Worm (Caenorhabditis elegans) whole organism, midembryonic: ENCODE results near the gene Y69E1A.1.

ENCODE experiments used
- T22C8.4 ChIP-seq: fragments of 200-800 bp; sonication (Bioruptor generic); IDR thresholded peaks from 2 replicates; pipeline ENCODE4 v1.3.6; 2022; ENCODE audit warnings: missing genetic modification characterization, missing compliant biosample characterization
- flt-1 ChIP-seq: fragments of 200-800 bp; sonication (Bioruptor generic); IDR thresholded peaks from 2 replicates; pipeline ENCODE4 v1.3.6; 2022; ENCODE audit warnings: missing genetic modification characterization, missing compliant biosample characterization
- klf-2 ChIP-seq: fragments of 200-800 bp; sonication (Bioruptor generic); conservative IDR thresholded peaks from 2 replicates; pipeline ENCODE4 v1.3.6; 2022; ENCODE audit warnings: missing genetic modification reagents, missing genetic modification characterization, missing compliant biosample characterization
- med-1 ChIP-seq: sonication (generic microtip); optimal IDR thresholded peaks from 2 replicates; lab custom pipeline; 2017; ENCODE audit warnings: missing genetic modification characterization, mild to moderate bottlenecking, missing compliant biosample characterization, antibody characterized with exemption, missing genetic modification reagents; ENCODE audit not compliant: insufficient read depth
- ref-1 ChIP-seq: fragments of 200-800 bp; sonication (Bioruptor generic); conservative IDR thresholded peaks from 2 replicates; pipeline ENCODE4 v1.3.6; 2022; ENCODE audit warnings: missing genetic modification reagents, missing genetic modification characterization, missing compliant biosample characterization
- tab-1 ChIP-seq: fragments of 200-800 bp; sonication (Bioruptor generic); IDR thresholded peaks from 2 replicates; pipeline ENCODE4 v1.3.6; 2022; ENCODE audit warnings: missing genetic modification characterization, missing compliant biosample characterization
- ztf-23 ChIP-seq: fragments of 200-800 bp; sonication (Bioruptor generic); IDR thresholded peaks from 2 replicates; pipeline ENCODE4 v1.3.6; 2022; ENCODE audit warnings: missing genetic modification reagents, missing genetic modification characterization, missing compliant biosample characterization

ce11 chrIV:10933062-10933552 lies 15.6 kb downstream of the Y69E1A.1 start, which contains the start of the genes dnc-1 and lsm-7:
- TF ChIP-seq ref-1 (GFP tag; lab: Robert Waterston, UW) (no peak), flt-1 (GFP tag; lab: Robert Waterston, UW) (0 out of 2 replicates have a peak, but pooled peaks have one; percentile 37), T22C8.4 (no peak), ztf-23 (GFP tag; lab: Robert Waterston, UW) (no peak), tab-1 (GFP tag; lab: Robert Waterston, UW) (no peak), med-1 (no peak), klf-2 (GFP tag; lab: Robert Waterston, UW) (no peak)
